Fruit fly (Drosophila melanogaster) whole organism, wandering third instar larva: ENCODE results near the gene c12.1.

Experiments
- Abd-B ChIP-seq: fragments of >200 bp; optimal IDR thresholded peaks from 2 replicates; lab custom pipeline; 2017; ENCODE audit warnings: missing biosample characterization, missing genetic modification characterization
- CG32264 ChIP-seq: fragments of 200-800 bp; sonication (Bioruptor generic); optimal IDR thresholded peaks from 2 replicates; lab custom pipeline; 2016; ENCODE audit warnings: missing biosample characterization, missing genetic modification characterization
- CG9705 ChIP-seq: fragments of 200-800 bp; sonication (Bioruptor generic); optimal IDR thresholded peaks from 2 replicates; lab custom pipeline; 2018; ENCODE audit warnings: missing biosample characterization, mild to moderate bottlenecking, missing genetic modification characterization
- CrebA ChIP-seq: fragments of 200-800 bp; sonication (Bioruptor generic); optimal IDR thresholded peaks from 2 replicates; lab custom pipeline; 2016; ENCODE audit warnings: missing biosample characterization, mild to moderate bottlenecking, missing genetic modification characterization, borderline replicate concordance
- Dfd ChIP-seq: fragments of >200 bp; optimal IDR thresholded peaks from 2 replicates; lab custom pipeline; 2017; ENCODE audit warnings: missing biosample characterization, missing genetic modification characterization
- Dif ChIP-seq: fragments of 200-275, 200-300 bp; sonication (Bioruptor generic); optimal IDR thresholded peaks from 2 replicates; lab custom pipeline; 2018; ENCODE audit warnings: missing biosample characterization, missing genetic modification characterization; ENCODE audit not compliant: partially characterized antibody
- GATAd ChIP-seq: sonication (Bioruptor generic); optimal IDR thresholded peaks from 2 replicates; lab custom pipeline; 2016; ENCODE audit warnings: missing biosample characterization, missing genetic modification characterization
- HLH106 ChIP-seq: fragments of 200-800 bp; optimal IDR thresholded peaks from 3 replicates; lab custom pipeline; 2019; ENCODE audit warnings: missing biosample characterization, mild to moderate bottlenecking, missing genetic modification characterization, moderate library complexity
- Hnf4 ChIP-seq: fragments of 200-800 bp; sonication (Bioruptor generic); optimal IDR thresholded peaks from 2 replicates; lab custom pipeline; 2016; ENCODE audit warnings: missing biosample characterization, mild to moderate bottlenecking, missing genetic modification characterization
- Hr78 ChIP-seq: fragments of >200 bp; optimal IDR thresholded peaks from 2 replicates; lab custom pipeline; 2017; ENCODE audit warnings: missing biosample characterization, missing genetic modification characterization
- Hr83 ChIP-seq: fragments of 200-300 bp; sonication (Bioruptor generic); optimal IDR thresholded peaks from 2 replicates; lab custom pipeline; 2016; ENCODE audit warnings: missing biosample characterization, mild to moderate bottlenecking, missing genetic modification characterization, moderate library complexity; ENCODE audit not compliant: poor library complexity, severe bottlenecking
- Jra ChIP-seq: sonication (Bioruptor generic); optimal IDR thresholded peaks from 2 replicates; lab custom pipeline; 2016; ENCODE audit warnings: missing biosample characterization, missing genetic modification characterization
- Mio ChIP-seq: sonication (Bioruptor generic); optimal IDR thresholded peaks from 2 replicates; lab custom pipeline; 2016; ENCODE audit warnings: missing biosample characterization, missing genetic modification characterization
- Myc ChIP-seq: fragments of >200 bp; optimal IDR thresholded peaks from 2 replicates; lab custom pipeline; 2017
- N ChIP-seq: fragments of >200 bp; optimal IDR thresholded peaks from 2 replicates; lab custom pipeline; 2018; ENCODE audit warnings: missing biosample characterization, missing external identifiers, missing genetic modification characterization
- OdsH ChIP-seq: fragments of 200-800 bp; sonication (Bioruptor generic); optimal IDR thresholded peaks from 2 replicates; lab custom pipeline; 2016; ENCODE audit warnings: missing biosample characterization, mild to moderate bottlenecking, missing genetic modification characterization
- Rel ChIP-seq, 2 experiments: fragments of 200-800 bp; sonication (Bioruptor generic) in 1 of 2; optimal IDR thresholded peaks; 2 replicates in 1 of 2; 3 replicates in 1 of 2; lab custom pipeline; 2016 to 2019; ENCODE audit warnings: mild to moderate bottlenecking in 2 of 2, missing biosample characterization in 2 of 2, missing genetic modification characterization in 2 of 2, moderate library complexity in 1 of 2
- Sp1 ChIP-seq: fragments of 200-800 bp; sonication (Bioruptor generic); optimal IDR thresholded peaks from 3 replicates; lab custom pipeline; 2019; ENCODE audit warnings: missing biosample characterization, mild to moderate bottlenecking, missing genetic modification characterization, moderate library complexity
- Vsx2 ChIP-seq: fragments of 200-300, 225-300 bp; sonication (Bioruptor generic); optimal IDR thresholded peaks from 2 replicates; lab custom pipeline; 2018; ENCODE audit warnings: missing biosample characterization, missing genetic modification characterization; ENCODE audit not compliant: partially characterized antibody
- brk ChIP-seq: fragments of 200-800 bp; sonication (Bioruptor generic); optimal IDR thresholded peaks from 2 replicates; lab custom pipeline; 2016; ENCODE audit warnings: missing biosample characterization, mild to moderate bottlenecking, missing genetic modification characterization
- dl ChIP-seq, 2 experiments: fragments of 175-275, 200-275 bp in 1 of 2; fragments of 200-275 bp in 1 of 2; sonication (Bioruptor generic); optimal IDR thresholded peaks; lab custom pipeline; 2018; ENCODE audit warnings: mild to moderate bottlenecking in 2 of 2, missing biosample characterization in 2 of 2, missing genetic modification characterization in 2 of 2, moderate library complexity in 2 of 2; ENCODE audit not compliant: partially characterized antibody in 2 of 2, insufficient read depth in 1 of 2
- dmrt93B ChIP-seq: fragments of 200-800 bp; sonication (Bioruptor generic); optimal IDR thresholded peaks from 2 replicates; lab custom pipeline; 2018; ENCODE audit warnings: missing biosample characterization, mild to moderate bottlenecking, missing genetic modification characterization
- dsf ChIP-seq: sonication (Bioruptor generic); optimal IDR thresholded peaks from 2 replicates; lab custom pipeline; 2016; ENCODE audit warnings: missing biosample characterization, missing genetic modification characterization, borderline replicate concordance
- ey ChIP-seq: fragments of 200-800 bp; sonication (Bioruptor generic); optimal IDR thresholded peaks from 2 replicates; lab custom pipeline; 2016; ENCODE audit warnings: missing biosample characterization, missing genetic modification characterization
- foxo ChIP-seq, 2 experiments: fragments of 200-800 bp; sonication (Bioruptor generic); optimal IDR thresholded peaks; 2 replicates in 1 of 2; 3 replicates in 1 of 2; lab custom pipeline; 2016 to 2017; ENCODE audit warnings: missing biosample characterization in 2 of 2, missing genetic modification characterization in 2 of 2
- fru ChIP-seq: fragments of 200-800 bp; sonication (Bioruptor generic); optimal IDR thresholded peaks from 3 replicates; lab custom pipeline; 2016; ENCODE audit warnings: missing biosample characterization, mild to moderate bottlenecking, missing genetic modification characterization
- jim ChIP-seq: fragments of 175-275, 200-325 bp; sonication (Bioruptor generic); optimal IDR thresholded peaks from 2 replicates; lab custom pipeline; 2016; ENCODE audit warnings: missing biosample characterization, mild to moderate bottlenecking, missing genetic modification characterization
- lola ChIP-seq: fragments of >200 bp; optimal IDR thresholded peaks from 2 replicates; lab custom pipeline; 2017; ENCODE audit warnings: missing biosample characterization, missing genetic modification characterization
- pan ChIP-seq: fragments of >200 bp; optimal IDR thresholded peaks from 2 replicates; lab custom pipeline; 2017
- psq ChIP-seq: fragments of 200-800 bp; sonication (Bioruptor generic); optimal IDR thresholded peaks from 3 replicates; lab custom pipeline; 2017; ENCODE audit warnings: missing biosample characterization, mild to moderate bottlenecking, missing genetic modification characterization, moderate library complexity
- rgr ChIP-seq: fragments of 200-800 bp; sonication (Bioruptor generic); optimal IDR thresholded peaks from 3 replicates; lab custom pipeline; 2016; ENCODE audit warnings: missing biosample characterization, mild to moderate bottlenecking, missing genetic modification characterization
- sage ChIP-seq: fragments of 200-800 bp; sonication (Bioruptor generic); optimal IDR thresholded peaks from 2 replicates; lab custom pipeline; 2016; ENCODE audit warnings: missing biosample characterization, mild to moderate bottlenecking, missing genetic modification characterization
- sv ChIP-seq: fragments of 200-800 bp; sonication (Bioruptor generic); optimal IDR thresholded peaks from 3 replicates; lab custom pipeline; 2016; ENCODE audit warnings: missing biosample characterization, missing genetic modification characterization
- tai ChIP-seq: sonication (Bioruptor generic); optimal IDR thresholded peaks from 2 replicates; lab custom pipeline; 2016; ENCODE audit warnings: missing biosample characterization, missing genetic modification characterization
- usp ChIP-seq: fragments of >200 bp; optimal IDR thresholded peaks from 2 replicates; lab custom pipeline; 2017; ENCODE audit warnings: missing biosample characterization, missing genetic modification characterization
- woc ChIP-seq: sonication (Bioruptor generic); optimal IDR thresholded peaks from 2 replicates; lab custom pipeline; 2016; ENCODE audit warnings: missing biosample characterization, mild to moderate bottlenecking, missing genetic modification characterization

c12.1 gene

DNA sequence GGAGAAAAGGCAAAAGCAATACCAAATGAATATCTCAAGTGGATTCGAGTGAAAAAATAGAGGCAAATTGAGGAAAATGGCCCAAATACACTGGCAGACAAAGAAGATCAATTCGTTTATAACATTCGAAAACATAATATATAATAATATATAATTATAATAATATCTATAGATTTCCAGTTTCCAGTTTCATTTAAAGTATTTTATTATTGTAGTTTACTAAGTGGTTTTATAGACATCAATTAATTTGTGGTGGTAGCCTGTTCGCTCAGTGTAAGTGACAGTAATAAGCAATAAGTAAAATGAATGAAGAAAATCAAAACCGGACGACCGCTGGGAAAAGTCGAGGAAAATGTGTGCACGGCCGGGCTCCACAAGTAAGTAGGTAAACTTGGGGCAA is 31.3 kb upstream of the c12.1 start:
- TF ChIP-seq Dfd, result no peak
- no peak for TF ChIP-seq usp (GFP tag; lab: Kevin White, UChicago)
- no peak for TF ChIP-seq Hr83 (GFP tag; lab: Kevin White, UChicago)
- TF ChIP-seq Vsx2 (GFP tag; lab: Kevin White, UChicago), result no peak

DNA sequence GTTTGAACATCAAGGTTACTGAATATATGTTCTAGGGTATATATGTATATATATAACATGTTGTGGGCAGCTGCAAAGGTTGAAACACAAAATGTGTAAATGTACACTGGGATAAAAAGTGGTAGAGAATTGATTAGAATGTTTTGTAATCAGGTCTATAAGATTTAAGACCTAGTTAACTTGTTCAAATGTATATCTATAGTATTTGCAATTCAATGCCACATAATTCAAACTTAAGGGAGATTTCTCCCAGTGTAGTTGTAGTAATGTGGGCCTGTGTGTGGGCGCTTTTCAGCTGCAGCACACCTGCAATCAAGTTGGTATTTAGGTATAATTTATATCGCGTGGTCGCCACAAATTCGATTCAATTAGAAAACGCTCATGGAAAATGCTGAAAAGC is 30.2 kb upstream of the c12.1 start:
- peak in 1 of 2 experiments; percentile 12 for TF ChIP-seq foxo (GFP tag; optimal IDR thresholded peaks at IDR 0.05; lab: Kevin White, UChicago)
- no peak for TF ChIP-seq Hr83 (GFP tag; lab: Kevin White, UChicago)
- TF ChIP-seq OdsH (GFP tag; lab: Kevin White, UChicago), result no peak
- no peak for TF ChIP-seq Dfd
- no peak for TF ChIP-seq psq (GFP tag; lab: Kevin White, UChicago)
- peak; percentile 2 for TF ChIP-seq sv
- TF ChIP-seq Hnf4, result peak; percentile 3
- TF ChIP-seq N (GFP tag; lab: Kevin White, UChicago), result no peak
- no peak for TF ChIP-seq Jra (GFP tag; lab: Kevin White, UChicago)
- TF ChIP-seq, all 38 proteins: peak for 3

DNA sequence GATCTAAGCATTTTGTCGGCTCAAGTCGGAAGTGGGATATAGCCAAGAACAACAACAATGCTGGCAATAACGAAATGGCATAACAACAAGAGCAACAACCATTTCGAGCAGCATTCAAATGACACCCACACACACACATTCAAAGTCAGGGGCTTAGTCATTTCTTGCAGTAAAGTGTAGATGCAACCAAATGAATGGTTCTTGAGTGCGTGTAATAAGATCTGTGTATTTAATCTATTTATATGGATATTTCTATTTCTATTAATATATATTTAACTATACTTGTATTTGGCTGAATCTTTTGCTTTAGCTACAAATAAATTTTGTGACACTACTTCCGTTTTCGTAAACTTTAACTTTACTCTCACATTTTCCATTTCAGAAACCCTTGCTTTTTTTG is 28.7 kb upstream of the c12.1 start:
- TF ChIP-seq dmrt93B (no peak), dl (GFP tag; optimal IDR thresholded peaks at IDR 0.05; lab: Kevin White, UChicago; ENCODE audit: insufficient read depth in 1 of 2, partially characterized antibody in 2 of 2) (no peak), Dif (no peak), foxo (GFP tag; optimal IDR thresholded peaks at IDR 0.05; lab: Kevin White, UChicago) (no peak), Hr78 (GFP tag; lab: Kevin White, UChicago) (no peak), usp (GFP tag; lab: Kevin White, UChicago) (no peak), rgr (no peak), CG9705 (GFP tag; lab: Kevin White, UChicago) (no peak), ey (GFP tag; lab: Kevin White, UChicago) (no peak), jim (GFP tag; lab: Kevin White, UChicago) (no peak), Jra (GFP tag; lab: Kevin White, UChicago) (no peak), pan (no peak)

dm6 chrX:9345522-9345921 is 26.5 kb upstream of the c12.1 start:
- TF ChIP-seq dsf, result no peak
- no peak for TF ChIP-seq CrebA (GFP tag; lab: Kevin White, UChicago)
- no peak for TF ChIP-seq lola (GFP tag; lab: Kevin White, UChicago)
- no peak for TF ChIP-seq pan
- TF ChIP-seq Hr78 (GFP tag; lab: Kevin White, UChicago), result no peak
- TF ChIP-seq HLH106 (tag; lab: Kevin White, UChicago), result no peak
- TF ChIP-seq psq (GFP tag; lab: Kevin White, UChicago), result no peak
- no peak for TF ChIP-seq CG32264 (GFP tag; lab: Kevin White, UChicago)

- TF ChIP-seq Dfd (peak; percentile 33), Hnf4 (no peak), CG9705 (GFP tag; lab: Kevin White, UChicago) (peak; percentile 64), CG32264 (GFP tag; lab: Kevin White, UChicago) (no peak), N (GFP tag; lab: Kevin White, UChicago) (no peak), Hr78 (GFP tag; lab: Kevin White, UChicago) (no peak), brk (GFP tag; lab: Kevin White, UChicago) (no peak), fru (peak; percentile 68), dsf (no peak), Dif (no peak), CrebA (GFP tag; lab: Kevin White, UChicago) (no peak), Myc (lab: Kevin White, UChicago) (no peak), tai (GFP tag; lab: Kevin White, UChicago) (peak; percentile 47), sv (no peak), foxo (GFP tag; optimal IDR thresholded peaks at IDR 0.05; lab: Kevin White, UChicago) (peak in 1 of 2 experiments; percentile 82), Rel (GFP tag; optimal IDR thresholded peaks at IDR 0.05; lab: Kevin White, UChicago) (no peak), Rel (tag; optimal IDR thresholded peaks at IDR 0.05; lab: Kevin White, UChicago) (peak; percentile 26), Hr83 (GFP tag; lab: Kevin White, UChicago) (no peak), woc (peak; percentile 27), Vsx2 (GFP tag; lab: Kevin White, UChicago) (no peak), pan (no peak), ey (GFP tag; lab: Kevin White, UChicago) (peak; percentile 80), Sp1 (GFP tag; lab: Kevin White, UChicago) (peak; percentile 79), rgr (peak; percentile 77), sage (no peak), usp (GFP tag; lab: Kevin White, UChicago) (no peak), Jra (GFP tag; lab: Kevin White, UChicago) (no peak), jim (GFP tag; lab: Kevin White, UChicago) (peak; percentile 78), Abd-B (GFP tag; lab: Kevin White, UChicago) (no peak), psq (GFP tag; lab: Kevin White, UChicago) (peak; percentile 54), Mio (GFP tag; lab: Kevin White, UChicago) (no peak), dmrt93B (peak; percentile 80), dl (GFP tag; optimal IDR thresholded peaks at IDR 0.05; lab: Kevin White, UChicago; ENCODE audit: insufficient read depth in 1 of 2, partially characterized antibody in 2 of 2) (no peak), lola (GFP tag; lab: Kevin White, UChicago) (no peak), GATAd (GFP tag; lab: Kevin White, UChicago) (no peak), OdsH (GFP tag; lab: Kevin White, UChicago) (peak; percentile 73)
Measured at dm6 chrX:9344482-9345106, 25.6 kb upstream of the c12.1 start.
